Worm (Caenorhabditis elegans) whole organism, L3 larva: ENCODE results near the gene Y75B7B.2.
A peak's percentile ranks its signal among the peaks of the same experiment; 100 is the strongest.

ENCODE experiments used
- R02D3.7 ChIP-seq: fragments of 150-350 bp; optimal IDR thresholded peaks from 2 replicates; lab custom pipeline; 2014; ENCODE audit warnings: missing biosample characterization, missing genetic modification characterization
- jun-1 ChIP-seq: fragments of 150-350 bp; optimal IDR thresholded peaks from 2 replicates; lab custom pipeline; 2014; ENCODE audit warnings: missing biosample characterization, missing genetic modification reagents, missing genetic modification characterization
- nhr-77 ChIP-seq: fragments of 150-350 bp; optimal IDR thresholded peaks from 2 replicates; lab custom pipeline; 2014; ENCODE audit warnings: missing biosample characterization, missing genetic modification characterization
- snpc-4 ChIP-seq: fragments of 150-350 bp; optimal IDR thresholded peaks from 2 replicates; lab custom pipeline; 2014; ENCODE audit warnings: missing biosample characterization, missing genetic modification characterization
- unc-39 ChIP-seq: sonication (generic microtip); optimal IDR thresholded peaks from 4 replicates; lab custom pipeline; 2017; ENCODE audit warnings: missing biosample characterization, missing genetic modification characterization
- zag-1 ChIP-seq: fragments of 150-350 bp; optimal IDR thresholded peaks from 2 replicates; lab custom pipeline; 2014; ENCODE audit warnings: missing biosample characterization, missing genetic modification characterization
- ztf-4 ChIP-seq: fragments of 150-350 bp; optimal IDR thresholded peaks from 2 replicates; lab custom pipeline; 2014; ENCODE audit warnings: missing biosample characterization, missing genetic modification characterization

ce11 chrV:1263939-1264823, 11.6 kb downstream of the Y75B7B.2 start, which contains the start of the genes rab-1 and C39F7.5:
- peak; percentile 60 for TF ChIP-seq snpc-4 (tag; lab: Kevin White, UChicago)
- no peak for TF ChIP-seq unc-39 (tag; lab: Kevin White, UChicago)
- TF ChIP-seq zag-1 = no peak
- peak; percentile 8 for TF ChIP-seq ztf-4 (tag; lab: Kevin White, UChicago)
- no peak for TF ChIP-seq R02D3.7
- TF ChIP-seq jun-1 (tag; lab: Kevin White, UChicago) = no peak
- no peak for TF ChIP-seq nhr-77 (tag; lab: Kevin White, UChicago)
